Worm (Caenorhabditis elegans): Measurements from ENCODE around the gene sra-37.

- no peak for TF ChIP-seq zag-1 (tag; optimal IDR thresholded peaks at IDR 0.05)
- no peak for TF ChIP-seq nhr-11 (tag; optimal IDR thresholded peaks at IDR 0.05)
- TF ChIP-seq fkh-10 (GFP tag; optimal IDR thresholded peaks at IDR 0.05): no peak
- no peak for TF ChIP-seq irx-1 (tag; optimal IDR thresholded peaks at IDR 0.05)
- TF ChIP-seq elt-2 (tag; optimal IDR thresholded peaks at IDR 0.05): no peak
- no peak for TF ChIP-seq snpc-4 (tag; optimal IDR thresholded peaks at IDR 0.05)
- no peak for TF ChIP-seq nhr-28 (tag; optimal IDR thresholded peaks at IDR 0.05)
- no peak for TF ChIP-seq F16B12.6 (tag; optimal IDR thresholded peaks at IDR 0.05)
- TF ChIP-seq lin-35 (GFP tag; optimal IDR thresholded peaks at IDR 0.05): no peak
- no peak for TF ChIP-seq efl-1 (optimal IDR thresholded peaks at IDR 0.05)
- no peak for TF ChIP-seq efl-1 (GFP tag; optimal IDR thresholded peaks at IDR 0.05 in 1 of 2)
- TF ChIP-seq aha-1 (tag; optimal IDR thresholded peaks at IDR 0.05): no peak
- TF ChIP-seq hlh-17 (GFP tag; optimal IDR thresholded peaks at IDR 0.05; ENCODE audit: borderline replicate concordance): no peak
These were observed 44.8 kb upstream of the sra-37 start for ce11 chrX:13937910-13938309.
